Worm (Caenorhabditis elegans) whole organism, L4 larva: ENCODE results near the gene best-15.

ENCODE experiments used
- aly-2 ChIP-seq: sonication (generic microtip); optimal IDR thresholded peaks from 2 replicates; lab custom pipeline; 2018; ENCODE audit warnings: missing biosample characterization, missing genetic modification characterization
- mdt-29 ChIP-seq: fragments of 200-800 bp; sonication (Bioruptor generic); IDR thresholded peaks from 2 replicates; pipeline ENCODE4 v1.3.6; 2022; ENCODE audit warnings: missing genetic modification reagents, missing genetic modification characterization, missing compliant biosample characterization
- nhr-237 ChIP-seq: sonication (generic microtip); optimal IDR thresholded peaks from 2 replicates; lab custom pipeline; 2017; ENCODE audit warnings: missing biosample characterization, missing genetic modification characterization
- pha-4 ChIP-seq, 2 experiments: fragments of 150-350 bp in 1 of 2; fragments of 200-800 bp in 1 of 2; sonication (Bioruptor generic) in 1 of 2; IDR thresholded peaks in 1 of 2; optimal IDR thresholded peaks in 1 of 2; 2 replicates each; pipeline versions ENCODE4 v1.3.6 to Lab custom; 2014 to 2022; ENCODE audit warnings: missing genetic modification characterization in 2 of 2, missing genetic modification reagents in 2 of 2, missing biosample characterization in 1 of 2, missing compliant biosample characterization in 1 of 2
- snpc-4 ChIP-seq: fragments of 150-350 bp; optimal IDR thresholded peaks from 2 replicates; lab custom pipeline; 2014; ENCODE audit warnings: missing biosample characterization, missing genetic modification characterization
- unc-62 ChIP-seq, 3 experiments: fragments of 150-350 bp in 1 of 3; sonication (generic microtip); optimal IDR thresholded peaks in 2 of 3; peaks in 1 of 3; 1 replicate in 1 of 3; 2 replicates in 2 of 3; lab custom pipeline; 2014 to 2017; ENCODE audit warnings: missing biosample characterization in 3 of 3, missing genetic modification characterization in 3 of 3, missing genetic modification reagents in 3 of 3, missing genotype in 1 of 3

- TF ChIP-seq pha-4 (GFP tag; IDR thresholded peaks at IDR 0.05; lab: Robert Waterston, UW): no peak; the same call in 1 of the 2 replicates
- TF ChIP-seq pha-4 (tag; optimal IDR thresholded peaks at IDR 0.05; lab: Kevin White, UChicago): no peak
- TF ChIP-seq snpc-4 (tag; lab: Kevin White, UChicago): no peak
- TF ChIP-seq nhr-237: no peak
- TF ChIP-seq aly-2 (tag; lab: Kevin White, UChicago): no peak
- peak; percentile 11; the same call in 1 of the 2 replicates for TF ChIP-seq mdt-29 (GFP tag; lab: Robert Waterston, UW)
- peak in 1 of 2 experiments; percentile 99 for TF ChIP-seq unc-62 (GFP tag; optimal IDR thresholded peaks at IDR 0.05 in 1 of 2; lab: Kevin White, UChicago)
- TF ChIP-seq unc-62 (tag; optimal IDR thresholded peaks at IDR 0.05; lab: Kevin White, UChicago): no peak
Observed at ce11 chrIV:10820837-10821671, 11.0 kb downstream of the best-15 start.
